Fruit fly (Drosophila melanogaster) whole organism, embryonic: ENCODE results near the gene Vsx2.

Experiments used
- CG10267 ChIP-seq: fragments of 200-800 bp; sonication (Bioruptor generic); optimal IDR thresholded peaks from 2 replicates; lab custom pipeline; 2018; ENCODE audit warnings: missing biosample characterization, mild to moderate bottlenecking, missing genetic modification characterization, moderate library complexity
- CG11247 ChIP-seq: fragments of 200-800 bp; sonication (Bioruptor generic); IDR thresholded peaks from 2 replicates; pipeline ENCODE4 v1.3.6; 2022; ENCODE audit warnings: missing biosample characterization, missing genetic modification characterization
- CG15601 ChIP-seq: fragments of 200-800 bp; sonication (Bioruptor generic); optimal IDR thresholded peaks from 3 replicates; lab custom pipeline; 2019; ENCODE audit warnings: missing biosample characterization, mild to moderate bottlenecking, missing genetic modification characterization, moderate library complexity
- CG3995 ChIP-seq: fragments of 200-800 bp; sonication (Bioruptor generic); optimal IDR thresholded peaks from 3 replicates; lab custom pipeline; 2016; ENCODE audit warnings: missing biosample characterization, missing genetic modification characterization
- CG6654 ChIP-seq: fragments of 200-800 bp; sonication (Bioruptor generic); optimal IDR thresholded peaks from 2 replicates; lab custom pipeline; 2017; ENCODE audit warnings: missing biosample characterization, mild to moderate bottlenecking, missing genetic modification characterization
- CG9609 ChIP-seq: fragments of 200-800 bp; sonication (Bioruptor generic); optimal IDR thresholded peaks from 3 replicates; lab custom pipeline; 2016; ENCODE audit warnings: missing biosample characterization, missing genetic modification characterization
- CTCF ChIP-seq: fragments of 200-800 bp; sonication (Bioruptor generic); optimal IDR thresholded peaks from 2 replicates; lab custom pipeline; 2017; ENCODE audit warnings: missing biosample characterization, mild to moderate bottlenecking, missing genetic modification characterization, moderate library complexity
- D ChIP-seq, 2 experiments: fragments of 200-800 bp in 1 of 2; fragments of >200 bp in 1 of 2; sonication (Bioruptor generic) in 1 of 2; optimal IDR thresholded peaks; 2 replicates in 1 of 2; 3 replicates in 1 of 2; lab custom pipeline; 2017; ENCODE audit warnings: mild to moderate bottlenecking in 1 of 2, missing biosample characterization in 1 of 2, missing genetic modification characterization in 1 of 2, missing genetic modification reagents in 1 of 2
- Mad ChIP-seq: fragments of 200-800 bp; sonication (Bioruptor generic); optimal IDR thresholded peaks from 2 replicates; lab custom pipeline; 2016; ENCODE audit warnings: missing biosample characterization, missing genetic modification characterization
- NK7.1 ChIP-seq: fragments of 200-800 bp; sonication (Bioruptor generic); optimal IDR thresholded peaks from 3 replicates; lab custom pipeline; 2016; ENCODE audit warnings: missing biosample characterization, missing genetic modification characterization
- luna ChIP-seq: fragments of 200-800 bp; sonication (Bioruptor generic); optimal IDR thresholded peaks from 2 replicates; lab custom pipeline; 2016; ENCODE audit warnings: missing biosample characterization, missing genetic modification characterization
- pan ChIP-seq, 4 experiments: fragments of >200 bp in 3 of 4; fragments of 200-800 bp in 1 of 4; sonication (Bioruptor generic) in 1 of 4; optimal IDR thresholded peaks in 3 of 4; IDR thresholded peaks in 1 of 4; 2 replicates each; pipeline versions ENCODE4 v1.3.6 to Lab custom; 2017 to 2022; ENCODE audit warnings: missing biosample characterization in 2 of 4, missing genetic modification characterization in 2 of 4, mixed read lengths in 1 of 4

DNA sequence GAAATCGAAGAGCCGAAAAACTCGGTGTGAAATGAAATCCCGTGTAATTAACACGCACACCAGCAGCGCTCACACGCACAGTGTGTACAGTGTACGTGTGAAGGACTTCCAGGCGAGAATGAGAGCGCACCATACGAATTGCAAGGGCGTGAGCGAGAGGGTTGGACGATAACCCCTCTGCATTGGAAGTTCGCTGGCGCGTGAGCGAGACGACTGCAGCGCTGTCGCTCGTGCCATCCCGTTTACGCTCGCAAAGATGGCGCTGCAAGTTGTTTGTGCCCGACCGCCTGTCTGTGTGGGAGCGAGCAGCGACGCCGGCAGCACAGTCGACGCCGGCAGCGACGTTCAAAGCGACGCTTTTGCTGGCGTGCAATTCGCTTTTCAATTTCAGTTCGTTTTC lies 33.9 kb upstream of the Vsx2 start, which contains the start of gene Vsx1:
- TF ChIP-seq CG9609 (GFP tag; lab: Kevin White, UChicago) (no peak), D (optimal IDR thresholded peaks at IDR 0.05; lab: Kevin White, UChicago) (no peak), D (GFP tag; optimal IDR thresholded peaks at IDR 0.05; lab: Kevin White, UChicago) (no peak), CG10267 (tag; lab: Kevin White, UChicago) (no peak), pan (optimal IDR thresholded peaks at IDR 0.05; lab: Kevin White, UChicago) (no peak), pan (GFP tag; optimal IDR thresholded peaks at IDR 0.05 in 1 of 2, IDR thresholded peaks at IDR 0.05 in 1 of 2) (no peak), CG6654 (GFP tag; lab: Kevin White, UChicago) (no peak), CG11247 (GFP tag; lab: Robert Waterston, UW) (no peak), CG15601 (tag; lab: Kevin White, UChicago) (no peak), Mad (GFP tag; lab: Kevin White, UChicago) (no peak), CG3995 (no peak), luna (GFP tag; lab: Kevin White, UChicago) (no peak), NK7.1 (no peak), CTCF (GFP tag; lab: Kevin White, UChicago) (no peak)
